Worm (Caenorhabditis elegans) whole organism, L3 larva: ENCODE data around the gene cyp-43A1.

Experiments used
- ZK546.5 ChIP-seq: sonication (generic microtip); optimal IDR thresholded peaks from 2 replicates; lab custom pipeline; 2017; ENCODE audit warnings: missing biosample characterization, missing genetic modification characterization
- ama-1 ChIP-seq: fragments of 150-350 bp; optimal IDR thresholded peaks from 2 replicates; lab custom pipeline; 2018
- ceh-16 ChIP-seq: sonication (generic microtip); optimal IDR thresholded peaks from 2 replicates; lab custom pipeline; 2017; ENCODE audit warnings: missing biosample characterization, missing genetic modification characterization
- ceh-28 ChIP-seq: fragments of 150-350 bp; optimal IDR thresholded peaks from 2 replicates; lab custom pipeline; 2014; ENCODE audit warnings: missing biosample characterization, missing genetic modification reagents, missing genetic modification characterization
- ceh-82 ChIP-seq: fragments of 150-350 bp; optimal IDR thresholded peaks from 2 replicates; lab custom pipeline; 2014; ENCODE audit warnings: missing biosample characterization, missing genetic modification characterization
- egl-27 ChIP-seq: sonication (generic microtip); optimal IDR thresholded peaks from 4 replicates; lab custom pipeline; 2017; ENCODE audit warnings: missing biosample characterization, missing genetic modification reagents, missing genetic modification characterization
- egl-5 ChIP-seq: fragments of 150-350 bp; optimal IDR thresholded peaks from 2 replicates; lab custom pipeline; 2017; ENCODE audit warnings: missing biosample characterization, missing genetic modification reagents, missing genetic modification characterization, inconsistent platforms
- elt-2 ChIP-seq: sonication (generic microtip); optimal IDR thresholded peaks from 2 replicates; lab custom pipeline; 2016; ENCODE audit warnings: missing genetic modification reagents, mild to moderate bottlenecking, missing genetic modification characterization, missing compliant biosample characterization
- elt-3 ChIP-seq, 3 experiments: fragments of 150-350 bp in 1 of 3; sonication (generic microtip) in 2 of 3; optimal IDR thresholded peaks; 2 replicates in 2 of 3; 4 replicates in 1 of 3; lab custom pipeline; 2014 to 2017; ENCODE audit warnings: missing biosample characterization in 3 of 3, missing genetic modification characterization in 3 of 3
- eor-1 ChIP-seq, 2 experiments: fragments of 150-350 bp; optimal IDR thresholded peaks; 2 replicates each; lab custom pipeline; 2014 to 2018; ENCODE audit warnings: missing biosample characterization in 2 of 2, missing genetic modification characterization in 2 of 2
- fkh-10 ChIP-seq: sonication (generic microtip); optimal IDR thresholded peaks from 2 replicates; lab custom pipeline; 2017; ENCODE audit warnings: missing biosample characterization, missing genetic modification reagents, missing genetic modification characterization
- fos-1 ChIP-seq: fragments of 150-350 bp; optimal IDR thresholded peaks from 2 replicates; lab custom pipeline; 2014; ENCODE audit warnings: missing biosample characterization, missing genetic modification characterization
- hmg-11 ChIP-seq: sonication (generic microtip); optimal IDR thresholded peaks from 2 replicates; lab custom pipeline; 2016; ENCODE audit warnings: missing genetic modification characterization, missing compliant biosample characterization
- lsy-12 ChIP-seq: sonication (generic microtip); optimal IDR thresholded peaks from 2 replicates; lab custom pipeline; 2016; ENCODE audit warnings: mild to moderate bottlenecking, missing genetic modification characterization, missing compliant biosample characterization
- mdl-1 ChIP-seq: fragments of 150-350 bp; optimal IDR thresholded peaks from 2 replicates; lab custom pipeline; 2014; ENCODE audit warnings: missing biosample characterization, missing genetic modification characterization
- mml-1 ChIP-seq: fragments of 150-350 bp; sonication (generic microtip); optimal IDR thresholded peaks from 3 replicates; lab custom pipeline; 2014; ENCODE audit warnings: missing biosample characterization, missing genetic modification characterization
- nfya-1 ChIP-seq: sonication (generic microtip); optimal IDR thresholded peaks from 2 replicates; lab custom pipeline; 2017; ENCODE audit warnings: missing genetic modification characterization, mild to moderate bottlenecking, missing compliant biosample characterization, antibody characterized with exemption, moderate library complexity; ENCODE audit not compliant: insufficient read depth
- nhr-237 ChIP-seq: fragments of 150-350 bp; optimal IDR thresholded peaks from 2 replicates; lab custom pipeline; 2014; ENCODE audit warnings: missing biosample characterization, missing genetic modification characterization
- nhr-25 ChIP-seq: sonication (generic microtip); optimal IDR thresholded peaks from 2 replicates; lab custom pipeline; 2017; ENCODE audit warnings: missing biosample characterization, missing genetic modification characterization
- nhr-28 ChIP-seq: fragments of 150-350 bp; optimal IDR thresholded peaks from 2 replicates; lab custom pipeline; 2014; ENCODE audit warnings: missing biosample characterization, missing genetic modification characterization
- nhr-43 ChIP-seq: sonication (generic microtip); optimal IDR thresholded peaks from 2 replicates; lab custom pipeline; 2016; ENCODE audit warnings: mild to moderate bottlenecking, missing genetic modification characterization, missing compliant biosample characterization; ENCODE audit not compliant: poor library complexity, severe bottlenecking
- nhr-67 ChIP-seq: fragments of 150-350 bp; optimal IDR thresholded peaks from 2 replicates; lab custom pipeline; 2014; ENCODE audit warnings: missing biosample characterization, missing genetic modification characterization
- nhr-77 ChIP-seq: fragments of 150-350 bp; optimal IDR thresholded peaks from 2 replicates; lab custom pipeline; 2014; ENCODE audit warnings: missing biosample characterization, missing genetic modification characterization
- pha-4 ChIP-seq: fragments of 150-350 bp; optimal IDR thresholded peaks from 2 replicates; lab custom pipeline; 2014; ENCODE audit warnings: missing biosample characterization, missing genetic modification reagents, missing genetic modification characterization
- sea-2 ChIP-seq: fragments of 150-350 bp; sonication (generic microtip); optimal IDR thresholded peaks from 4 replicates; lab custom pipeline; 2014; ENCODE audit warnings: missing biosample characterization, missing genetic modification reagents, missing genetic modification characterization
- skn-1 ChIP-seq: fragments of 150-350 bp; optimal IDR thresholded peaks from 2 replicates; lab custom pipeline; 2014; ENCODE audit warnings: missing biosample characterization, missing genetic modification characterization
- tbx-2 ChIP-seq: sonication (generic microtip); optimal IDR thresholded peaks from 2 replicates; lab custom pipeline; 2016; ENCODE audit warnings: mild to moderate bottlenecking, missing genetic modification characterization, missing compliant biosample characterization
- zag-1 ChIP-seq: fragments of 150-350 bp; optimal IDR thresholded peaks from 2 replicates; lab custom pipeline; 2014; ENCODE audit warnings: missing biosample characterization, missing genetic modification characterization
- ztf-11 ChIP-seq: fragments of 150-350 bp; optimal IDR thresholded peaks from 2 replicates; lab custom pipeline; 2014; ENCODE audit warnings: missing biosample characterization, missing genetic modification characterization

cyp-43A1 gene

ce11 chrX:5698419-5698818 lies 15.9 kb upstream of the cyp-43A1 start:
- no peak for TF ChIP-seq nhr-25 (tag; lab: Kevin White, UChicago)

DNA sequence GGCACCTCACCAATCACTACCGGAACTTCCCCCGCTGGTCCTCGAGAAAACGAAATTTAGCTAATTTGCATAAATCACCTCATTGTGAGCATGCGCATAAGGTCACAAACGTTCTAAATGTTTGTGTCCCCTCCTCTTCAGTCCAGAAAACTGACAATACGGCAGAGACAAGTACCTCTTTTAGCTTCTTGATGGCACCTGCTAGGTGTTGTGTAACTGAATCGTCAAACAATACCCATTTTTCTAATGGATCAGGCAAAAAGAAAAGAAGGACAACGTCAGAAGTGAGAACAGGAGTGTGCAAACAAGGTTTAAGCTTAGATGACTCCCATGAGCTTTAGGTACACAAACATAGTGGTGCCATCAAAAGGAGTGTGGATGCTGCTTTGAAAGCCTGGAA lies 14.8 kb upstream of the cyp-43A1 start:
- no peak for TF ChIP-seq nhr-237 (tag; lab: Kevin White, UChicago)
- TF ChIP-seq, all 47 proteins: peak for 0

DNA sequence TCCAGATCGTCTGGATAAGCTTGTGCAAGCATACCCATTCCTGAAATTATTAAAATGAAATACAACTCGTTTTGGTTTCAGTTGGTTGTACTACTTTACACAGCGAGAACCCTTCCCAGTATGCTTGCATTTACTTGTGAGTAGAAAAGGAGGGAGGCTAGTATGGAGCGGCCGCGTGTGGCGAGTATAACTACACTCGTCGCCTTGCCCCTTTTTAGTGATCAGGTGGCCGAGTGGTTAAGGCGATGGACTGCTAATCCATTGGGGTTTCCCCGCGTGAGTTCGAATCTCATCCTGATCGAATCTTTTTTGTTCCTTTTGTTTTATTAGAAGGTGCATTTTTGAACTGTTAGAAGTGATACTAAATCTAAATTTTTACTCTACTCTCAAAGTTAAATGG lies 6.5 kb upstream of the cyp-43A1 start:
- TF ChIP-seq sea-2 (GFP tag; lab: Kevin White, UChicago) (peak; percentile 37), hmg-11 (tag; lab: Kevin White, UChicago) (peak; percentile 79), elt-2 (tag; lab: Kevin White, UChicago) (peak; percentile 10), ceh-16 (tag; lab: Kevin White, UChicago) (no peak), tbx-2 (tag; lab: Kevin White, UChicago) (peak; percentile 48), pha-4 (tag; lab: Kevin White, UChicago) (peak; percentile 30), elt-3 (tag; optimal IDR thresholded peaks at IDR 0.05; lab: Kevin White, UChicago) (no peak), lsy-12 (tag; lab: Kevin White, UChicago) (peak; percentile 39), nfya-1 (tag; lab: Kevin White, UChicago) (peak; percentile 29), mml-1 (tag; lab: Kevin White, UChicago) (no peak), ceh-82 (tag; lab: Kevin White, UChicago) (peak; percentile 41), egl-27 (tag; lab: Kevin White, UChicago) (peak; percentile 54), nhr-43 (tag; lab: Kevin White, UChicago) (peak; percentile 71)

DNA sequence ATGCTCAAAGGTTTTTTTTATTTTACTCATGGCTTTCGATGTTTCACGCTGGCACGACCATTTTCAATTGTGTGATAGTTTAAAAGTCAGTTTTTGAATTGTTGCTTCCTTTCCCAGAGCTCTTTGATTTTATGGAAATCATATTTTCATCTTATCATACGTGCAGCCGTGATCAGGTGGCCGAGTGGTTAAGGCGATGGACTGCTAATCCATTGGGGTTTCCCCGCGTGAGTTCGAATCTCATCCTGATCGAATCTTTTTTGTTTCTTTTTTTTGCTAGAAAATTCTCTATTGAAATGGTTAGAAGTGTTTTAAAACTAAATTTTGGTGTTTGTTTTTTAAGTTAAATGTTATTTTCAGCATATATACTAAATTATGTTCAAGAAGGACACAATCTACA lies 5.1 kb upstream of the cyp-43A1 start:
- no peak for TF ChIP-seq skn-1 (tag; lab: Kevin White, UChicago)
- no peak for TF ChIP-seq ceh-82 (tag; lab: Kevin White, UChicago)
- TF ChIP-seq nfya-1 (tag; lab: Kevin White, UChicago) = no peak
- no peak for TF ChIP-seq pha-4 (tag; lab: Kevin White, UChicago)
- no peak for TF ChIP-seq ama-1
- no peak for TF ChIP-seq fos-1
- TF ChIP-seq elt-2 (tag; lab: Kevin White, UChicago) = peak; percentile 3
- no peak for TF ChIP-seq nhr-77 (tag; lab: Kevin White, UChicago)
- TF ChIP-seq zag-1 (tag; lab: Kevin White, UChicago) = no peak

DNA sequence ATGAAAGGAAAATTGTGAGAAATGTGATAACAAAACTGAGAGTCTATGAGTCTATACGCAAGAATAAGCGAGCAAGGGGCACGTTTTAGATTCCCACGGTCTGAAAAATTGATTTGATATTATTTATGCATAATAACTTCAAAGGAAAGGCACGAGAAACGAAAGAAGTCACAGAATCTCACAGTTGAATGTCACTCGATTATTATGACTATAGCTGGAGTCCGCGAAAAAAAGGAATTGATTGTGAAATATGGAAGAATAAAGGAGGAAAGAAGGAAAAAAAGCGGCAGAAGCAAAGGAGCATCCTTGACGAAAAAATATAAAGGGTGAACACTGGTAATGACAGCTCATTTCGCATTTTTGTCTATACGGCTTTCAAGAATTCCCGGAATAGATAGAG lies 3.7 kb upstream of the cyp-43A1 start, which contains the start of gene cat-1:
Gene cat-1 (minus strand): TSS at position 101 of the 400 bp plus-strand sequence.
- TF ChIP-seq nhr-28 (no peak), ZK546.5 (tag; lab: Kevin White, UChicago) (no peak), ceh-82 (tag; lab: Kevin White, UChicago) (no peak), pha-4 (tag; lab: Kevin White, UChicago) (no peak), nhr-25 (tag; lab: Kevin White, UChicago) (no peak), mml-1 (tag; lab: Kevin White, UChicago) (no peak), ceh-28 (no peak), egl-27 (tag; lab: Kevin White, UChicago) (no peak), elt-2 (tag; lab: Kevin White, UChicago) (no peak), fkh-10 (GFP tag; lab: Kevin White, UChicago) (no peak), nfya-1 (tag; lab: Kevin White, UChicago) (no peak), eor-1 (tag; optimal IDR thresholded peaks at IDR 0.05; lab: Kevin White, UChicago) (no peak), mdl-1 (no peak), ztf-11 (tag; lab: Kevin White, UChicago) (no peak), lsy-12 (tag; lab: Kevin White, UChicago) (no peak), nhr-237 (tag; lab: Kevin White, UChicago) (no peak)

DNA sequence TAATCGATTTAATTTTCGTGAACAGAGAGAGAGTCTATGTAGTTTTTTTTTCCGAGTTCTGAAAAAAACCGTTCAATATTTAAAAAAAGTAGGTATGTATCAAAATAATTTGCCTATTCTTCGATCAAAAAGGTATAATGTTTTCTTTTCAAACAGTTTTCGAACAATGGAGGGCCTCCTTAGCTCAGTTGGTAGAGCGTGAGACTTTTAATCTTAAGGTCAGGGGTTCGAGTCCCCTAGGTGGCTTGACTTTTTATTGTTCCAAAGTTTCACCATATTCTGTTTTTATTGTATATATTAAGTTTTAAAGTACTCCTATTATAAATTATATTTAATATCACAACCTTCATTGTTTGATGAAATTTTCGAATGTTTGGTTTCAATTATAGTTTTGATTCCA lies 843 bp upstream of the cyp-43A1 start:
- TF ChIP-seq elt-2 (tag; lab: Kevin White, UChicago) = peak; percentile 28
- peak; percentile 59 for TF ChIP-seq nhr-43 (tag; lab: Kevin White, UChicago)
- no peak for TF ChIP-seq egl-5 (tag; lab: Kevin White, UChicago)
- TF ChIP-seq nhr-67 (tag; lab: Kevin White, UChicago) = no peak
- no peak for TF ChIP-seq mml-1 (tag; lab: Kevin White, UChicago)
- peak; percentile 11 for TF ChIP-seq lsy-12 (tag; lab: Kevin White, UChicago)
